Worm (Caenorhabditis elegans): Measurements from ENCODE around the gene irld-45.

Gene irld-45

ce11 chrV:1651045-1651444 lies 2.9 kb downstream of the irld-45 start, which contains the start of gene irld-44:
Gene irld-44 (plus strand): TSS chrV:1651345.
- TF ChIP-seq fkh-10 (GFP tag; optimal IDR thresholded peaks at IDR 0.05) (no peak), T26A8.4 (GFP tag; IDR thresholded peaks at IDR 0.05) (no peak), ztf-11 (tag; optimal IDR thresholded peaks at IDR 0.05) (no peak), Y48G9A.11 (GFP tag; IDR thresholded peaks at IDR 0.05) (no peak), mdl-1 (tag; optimal IDR thresholded peaks at IDR 0.05) (no peak), mxl-2 (GFP tag; conservative IDR thresholded peaks at IDR 0.05) (no peak)

ce11 chrV:1654845-1655244 lies 6.7 kb downstream of the irld-45 start, which contains the start of gene irld-11:
Gene irld-11 (plus strand): TSS chrV:1655145.
- TF ChIP-seq madf-9 (GFP tag; conservative IDR thresholded peaks at IDR 0.05) (no peak), daf-16 (GFP tag; optimal IDR thresholded peaks at IDR 0.05) (no peak), daf-16 (tag; optimal IDR thresholded peaks at IDR 0.05) (no peak), F49E8.2 (tag; optimal IDR thresholded peaks at IDR 0.05; ENCODE audit: borderline replicate concordance) (no peak), lin-1 (GFP tag; IDR thresholded peaks at IDR 0.05) (no peak), set-16 (GFP tag; IDR thresholded peaks at IDR 0.05) (no peak), ctbp-1 (GFP tag; IDR thresholded peaks at IDR 0.05) (no peak), nhr-42 (GFP tag; IDR thresholded peaks at IDR 0.05) (no peak), hlh-30 (tag; optimal IDR thresholded peaks at IDR 0.05; ENCODE audit: insufficient read depth) (no peak), ZK546.5 (tag; optimal IDR thresholded peaks at IDR 0.05) (no peak), pha-4 (GFP tag; IDR thresholded peaks at IDR 0.05) (no peak), pha-4 (tag; optimal IDR thresholded peaks at IDR 0.05) (no peak), egl-27 (tag; optimal IDR thresholded peaks at IDR 0.05) (no peak), ces-1 (GFP tag; optimal IDR thresholded peaks at IDR 0.05) (no peak), T20F7.1 (GFP tag; optimal IDR thresholded peaks at IDR 0.05) (no peak), nhr-48 (tag; optimal IDR thresholded peaks at IDR 0.05) (no peak), nhr-25 (tag; optimal IDR thresholded peaks at IDR 0.05; ENCODE audit: borderline replicate concordance, insufficient read depth) (no peak), php-3 (GFP tag; IDR thresholded peaks at IDR 0.05) (no peak), nhr-28 (tag; optimal IDR thresholded peaks at IDR 0.05) (no peak), saeg-2 (GFP tag; IDR thresholded peaks at IDR 0.05) (no peak)

ce11 chrV:1662270-1662669 lies 14.2 kb downstream of the irld-45 start, which contains the start of gene irld-40:
Gene irld-40 (plus strand): TSS chrV:1662570.
- TF ChIP-seq mep-1 (tag; optimal IDR thresholded peaks at IDR 0.05): no peak
- no peak for TF ChIP-seq zfp-2 (tag; optimal IDR thresholded peaks at IDR 0.05)
- no peak for TF ChIP-seq hif-1 (tag; optimal IDR thresholded peaks at IDR 0.05)
- TF ChIP-seq dpl-1 (GFP tag; optimal IDR thresholded peaks at IDR 0.05): no peak
- TF ChIP-seq duxl-1 (tag; optimal IDR thresholded peaks at IDR 0.05; ENCODE audit: poor library complexity): no peak

- TF ChIP-seq snpc-1.2 (GFP tag; IDR thresholded peaks at IDR 0.05): no peak
- no peak for TF ChIP-seq attf-4 (tag; optimal IDR thresholded peaks at IDR 0.05)
- TF ChIP-seq jun-1 (tag; optimal IDR thresholded peaks at IDR 0.05): no peak
- no peak for TF ChIP-seq spr-1 (tag; optimal IDR thresholded peaks at IDR 0.05)
- no peak for TF ChIP-seq egl-27 (tag; optimal IDR thresholded peaks at IDR 0.05)
- no peak for TF ChIP-seq mes-2 (tag; optimal IDR thresholded peaks at IDR 0.05; ENCODE audit: poor library complexity, severe bottlenecking)
- TF ChIP-seq F37D6.2 (tag; optimal IDR thresholded peaks at IDR 0.05): no peak
These were observed 16.8 kb downstream of the irld-45 start, which contains the start of gene K04F1.9 for ce11 chrV:1664921-1665320. Gene K04F1.9 (plus strand): TSS chrV:1665221.

All from whole organism, L4 larva.